Fruit fly (Drosophila melanogaster) whole organism, embryonic: ENCODE data around the gene CG2961.

Experiments
- Adf1 ChIP-seq: fragments of 200-800 bp; sonication (Bioruptor generic); IDR thresholded peaks from 2 replicates; pipeline ENCODE4 v1.3.6; 2022; ENCODE audit warnings: missing biosample characterization, missing genetic modification characterization
- Blimp-1 ChIP-seq: fragments of 200-800 bp; sonication (Bioruptor generic); optimal IDR thresholded peaks from 3 replicates; lab custom pipeline; 2018; ENCODE audit warnings: missing biosample characterization, missing genetic modification characterization, mild to moderate bottlenecking, moderate library complexity, missing genetic modification reagents
- CG11247 ChIP-seq: fragments of 200-800 bp; sonication (Bioruptor generic); IDR thresholded peaks from 2 replicates; pipeline ENCODE4 v1.3.6; 2022; ENCODE audit warnings: missing biosample characterization, missing genetic modification characterization
- CG12391 ChIP-seq: fragments of 200-800 bp; sonication (Bioruptor generic); optimal IDR thresholded peaks from 3 replicates; lab custom pipeline; 2018; ENCODE audit warnings: missing biosample characterization, mild to moderate bottlenecking, missing genetic modification characterization, moderate library complexity
- CG13287 ChIP-seq: fragments of 200-800 bp; sonication (Bioruptor generic); IDR thresholded peaks from 2 replicates; pipeline ENCODE4 v1.3.6; 2022; ENCODE audit warnings: missing biosample characterization, missing genetic modification characterization; ENCODE audit not compliant: partially characterized antibody
- CG13424 ChIP-seq: fragments of 200-800 bp; sonication (Bioruptor generic); optimal IDR thresholded peaks from 2 replicates; lab custom pipeline; 2019; ENCODE audit warnings: missing biosample characterization, mild to moderate bottlenecking, missing genetic modification characterization, moderate library complexity
- CG4360 ChIP-seq: fragments of 200-800 bp; sonication (Bioruptor generic); IDR thresholded peaks from 2 replicates; pipeline ENCODE4 v1.3.6; 2022; ENCODE audit warnings: missing biosample characterization, missing genetic modification characterization
- CG4404 ChIP-seq: fragments of 200-800 bp; sonication (Bioruptor generic); IDR thresholded peaks from 2 replicates; pipeline ENCODE4 v1.3.6; 2022; ENCODE audit warnings: missing biosample characterization, missing genetic modification characterization
- CG4617 ChIP-seq: fragments of 200-800 bp; sonication (Bioruptor generic); optimal IDR thresholded peaks from 3 replicates; lab custom pipeline; 2016; ENCODE audit warnings: missing biosample characterization, missing genetic modification characterization, borderline replicate concordance
- CG6175 ChIP-seq: fragments of 200-800 bp; sonication (Bioruptor generic); IDR thresholded peaks from 3 replicates; pipeline ENCODE4 v1.3.6; 2022; ENCODE audit warnings: missing biosample characterization, missing genetic modification characterization
- CG8290 ChIP-seq, 3 experiments: fragments of 200-800 bp; sonication (Bioruptor generic); optimal IDR thresholded peaks; 2 replicates each; lab custom pipeline; 2016 to 2019; ENCODE audit warnings: missing biosample characterization in 3 of 3, missing genetic modification characterization in 3 of 3, mild to moderate bottlenecking in 2 of 3, moderate library complexity in 1 of 3
- CG9437 ChIP-seq: fragments of 200-800 bp; sonication (Bioruptor generic); optimal IDR thresholded peaks from 2 replicates; lab custom pipeline; 2018; ENCODE audit warnings: missing biosample characterization, mild to moderate bottlenecking, missing genetic modification characterization
- Dad ChIP-seq: fragments of 200-800 bp; sonication (Bioruptor generic); optimal IDR thresholded peaks from 3 replicates; lab custom pipeline; 2016; ENCODE audit warnings: missing biosample characterization, missing genetic modification characterization
- Dll ChIP-seq: fragments of 200-800 bp; sonication (Bioruptor generic); IDR thresholded peaks from 4 replicates; pipeline ENCODE4 v1.3.6; 2022; ENCODE audit warnings: missing biosample characterization, missing genetic modification characterization; ENCODE audit not compliant: partially characterized antibody
- Doc3 ChIP-seq: fragments of 200-800 bp; sonication (Bioruptor generic); IDR thresholded peaks from 3 replicates; pipeline ENCODE4 v1.3.6; 2022; ENCODE audit warnings: missing biosample characterization, missing genetic modification characterization; ENCODE audit not compliant: partially characterized antibody
- Dp ChIP-seq: fragments of 200-800 bp; sonication (Bioruptor generic); optimal IDR thresholded peaks from 2 replicates; lab custom pipeline; 2018; ENCODE audit warnings: missing biosample characterization, mild to moderate bottlenecking, missing genetic modification characterization, moderate library complexity
- E2f2 ChIP-seq: fragments of 200-800 bp; sonication (Bioruptor generic); IDR thresholded peaks from 2 replicates; pipeline ENCODE4 v1.3.6; 2022; ENCODE audit warnings: missing biosample characterization, missing genetic modification characterization
- Gug ChIP-seq: fragments of 200-800 bp; sonication (Bioruptor generic); IDR thresholded peaks from 4 replicates; pipeline ENCODE4 v1.3.6; 2022; ENCODE audit warnings: missing biosample characterization, missing genetic modification characterization
- MESR4 ChIP-seq: fragments of 200-800 bp; sonication (Bioruptor generic); optimal IDR thresholded peaks from 2 replicates; lab custom pipeline; 2018; ENCODE audit warnings: missing biosample characterization, mild to moderate bottlenecking, missing genetic modification characterization, moderate library complexity
- Meics ChIP-seq: fragments of 200-800 bp; sonication (Bioruptor generic); optimal IDR thresholded peaks from 2 replicates; lab custom pipeline; 2017; ENCODE audit warnings: missing biosample characterization, mild to moderate bottlenecking, missing genetic modification characterization
- Pdp1 ChIP-seq, 2 experiments: fragments of 200-800 bp; sonication (Bioruptor generic); optimal IDR thresholded peaks; 3 replicates each; lab custom pipeline; 2016; ENCODE audit warnings: missing biosample characterization in 2 of 2, missing genetic modification characterization in 2 of 2, mild to moderate bottlenecking in 1 of 2, moderate library complexity in 1 of 2
- Scr ChIP-seq: fragments of 200-800 bp; sonication (Bioruptor generic); IDR thresholded peaks from 2 replicates; pipeline ENCODE4 v1.3.6; 2022; ENCODE audit warnings: missing biosample characterization, missing genetic modification characterization; ENCODE audit not compliant: partially characterized antibody
- Side ChIP-seq: fragments of 200-800 bp; sonication (Bioruptor generic); optimal IDR thresholded peaks from 2 replicates; lab custom pipeline; 2016; ENCODE audit warnings: missing biosample characterization, missing genetic modification characterization
- Taf1 ChIP-seq: fragments of 200-800 bp; sonication (Bioruptor generic); IDR thresholded peaks from 2 replicates; pipeline ENCODE4 v1.3.6; 2022; ENCODE audit warnings: missing biosample characterization, missing genetic modification characterization
- Usf ChIP-seq: fragments of 200-800 bp; sonication (Bioruptor generic); optimal IDR thresholded peaks from 2 replicates; lab custom pipeline; 2017; ENCODE audit warnings: missing genotype, missing biosample characterization, missing genetic modification characterization
- abd-A ChIP-seq: fragments of 200-800 bp; sonication (Bioruptor generic); optimal IDR thresholded peaks from 3 replicates; lab custom pipeline; 2019; ENCODE audit warnings: missing biosample characterization, mild to moderate bottlenecking, missing genetic modification characterization, moderate library complexity
- amos ChIP-seq: fragments of 200-800 bp; sonication (Bioruptor generic); IDR thresholded peaks from 2 replicates; pipeline ENCODE4 v1.3.6; 2022; ENCODE audit warnings: missing biosample characterization, missing genetic modification characterization; ENCODE audit not compliant: partially characterized antibody
- crol ChIP-seq: fragments of 200-800 bp; sonication (Bioruptor generic); IDR thresholded peaks from 2 replicates; pipeline ENCODE4 v1.3.6; 2022; ENCODE audit warnings: missing biosample characterization, missing genetic modification characterization
- fu2 ChIP-seq: fragments of 200-800 bp; sonication (Bioruptor generic); optimal IDR thresholded peaks from 2 replicates; lab custom pipeline; 2016; ENCODE audit warnings: missing biosample characterization, missing genetic modification characterization
- gfzf ChIP-seq: fragments of 200-800 bp; sonication (Bioruptor generic); optimal IDR thresholded peaks from 2 replicates; lab custom pipeline; 2016; ENCODE audit warnings: missing biosample characterization, mild to moderate bottlenecking, missing genetic modification characterization, moderate library complexity
- gt ChIP-seq: fragments of 200-800 bp; sonication (Bioruptor generic); IDR thresholded peaks from 2 replicates; pipeline ENCODE4 v1.3.6; 2022; ENCODE audit warnings: missing biosample characterization, missing genetic modification characterization
- hth ChIP-seq: fragments of >200 bp; optimal IDR thresholded peaks from 2 replicates; lab custom pipeline; 2017; ENCODE audit warnings: inconsistent platforms
- ind ChIP-seq: fragments of 200-800 bp; sonication (Bioruptor generic); optimal IDR thresholded peaks from 3 replicates; lab custom pipeline; 2016; ENCODE audit warnings: missing biosample characterization, missing genetic modification characterization
- lab ChIP-seq: fragments of 200-800 bp; sonication (Bioruptor generic); optimal IDR thresholded peaks from 3 replicates; lab custom pipeline; 2017; ENCODE audit warnings: missing biosample characterization, missing genetic modification characterization, mild to moderate bottlenecking, moderate library complexity, missing genetic modification reagents
- lbe ChIP-seq: fragments of 200-800 bp; sonication (Bioruptor generic); optimal IDR thresholded peaks from 2 replicates; lab custom pipeline; 2016; ENCODE audit warnings: missing biosample characterization, mild to moderate bottlenecking, missing genetic modification characterization
- nerfin-2 ChIP-seq: fragments of 200-800 bp; sonication (Bioruptor generic); IDR thresholded peaks from 2 replicates; pipeline ENCODE4 v1.3.6; 2022; ENCODE audit warnings: missing biosample characterization, missing genetic modification characterization; ENCODE audit not compliant: partially characterized antibody
- nom ChIP-seq: fragments of 200-800 bp; sonication (Bioruptor generic); optimal IDR thresholded peaks from 2 replicates; lab custom pipeline; 2017; ENCODE audit warnings: missing biosample characterization, missing genetic modification characterization, mild to moderate bottlenecking, moderate library complexity, missing genetic modification reagents
- onecut ChIP-seq: fragments of 200-800 bp; sonication (Bioruptor generic); IDR thresholded peaks from 2 replicates; pipeline ENCODE4 v1.3.6; 2022; ENCODE audit warnings: missing biosample characterization, missing genetic modification characterization
- peb ChIP-seq: fragments of 200-800 bp; sonication (Bioruptor generic); IDR thresholded peaks from 2 replicates; pipeline ENCODE4 v1.3.6; 2022; ENCODE audit warnings: missing biosample characterization, missing genetic modification characterization
- ro ChIP-seq: fragments of 200-800 bp; sonication (Bioruptor generic); IDR thresholded peaks from 2 replicates; pipeline ENCODE4 v1.3.6; 2022; ENCODE audit warnings: missing biosample characterization, missing genetic modification characterization
- sd ChIP-seq: fragments of 200-800 bp; sonication (Bioruptor generic); optimal IDR thresholded peaks from 3 replicates; lab custom pipeline; 2018; ENCODE audit warnings: missing biosample characterization, mild to moderate bottlenecking, missing genetic modification characterization, moderate library complexity
- sens ChIP-seq: fragments of 200-800 bp; sonication (Bioruptor generic); peaks from one replicate; lab custom pipeline; 2016; ENCODE audit warnings: missing biosample characterization, missing genetic modification characterization
- stwl ChIP-seq: fragments of 200-800 bp; sonication (Bioruptor generic); optimal IDR thresholded peaks from 3 replicates; lab custom pipeline; 2018; ENCODE audit warnings: missing biosample characterization, mild to moderate bottlenecking, missing genetic modification characterization, moderate library complexity

Gene CG2961

dm6 chrX:10219955-10220354 is 12.9 kb downstream of the CG2961 start, which contains the start of gene CG34408 (continued):
- TF ChIP-seq Usf (GFP tag; lab: Kevin White, UChicago) (no peak), CG9437 (GFP tag; lab: Kevin White, UChicago) (no peak), fu2 (GFP tag; lab: Kevin White, UChicago) (no peak), nerfin-2 (peak; percentile 36; the same call in 1 of the 2 replicates), stwl (tag; lab: Kevin White, UChicago) (peak; percentile 87)

DNA sequence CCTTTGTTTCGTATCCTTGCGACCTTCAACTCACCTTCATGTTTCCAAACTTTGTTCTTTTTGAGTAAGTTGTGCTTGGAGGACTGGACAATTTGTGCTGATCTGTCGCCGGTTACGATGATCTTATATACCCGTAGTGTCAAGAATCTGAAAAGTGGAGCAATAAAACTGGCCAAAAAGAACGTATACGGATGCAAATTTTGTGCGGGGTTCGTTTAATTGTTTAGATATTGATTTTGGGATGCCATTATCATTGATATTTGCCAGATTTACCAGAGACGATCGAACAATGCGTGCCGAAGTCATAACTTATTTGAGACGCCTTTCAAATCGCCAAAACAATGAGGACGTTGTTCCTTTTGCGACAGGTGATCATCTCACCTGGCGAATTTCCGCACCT is 13.8 kb downstream of the CG2961 start, which contains the start of gene CG15308:
Gene CG15308 (minus strand): TSS at position 101 of the 400 bp plus-strand sequence.
- TF ChIP-seq CG6175 (GFP tag; lab: Robert Waterston, UW) (no peak), Gug (GFP tag; lab: Robert Waterston, UW) (no peak), peb (GFP tag; lab: Robert Waterston, UW) (no peak), lab (GFP tag; lab: Kevin White, UChicago) (no peak), CG13424 (no peak), CG11247 (GFP tag; lab: Robert Waterston, UW) (no peak), nom (GFP tag; lab: Kevin White, UChicago) (no peak), Scr (GFP tag; lab: Robert Waterston, UW) (no peak), Meics (GFP tag; lab: Kevin White, UChicago) (no peak), CG4360 (no peak), gt (GFP tag; lab: Robert Waterston, UW) (no peak), ro (no peak), lbe (GFP tag; lab: Kevin White, UChicago) (no peak), CG8290 (GFP tag; optimal IDR thresholded peaks at IDR 0.05; lab: Kevin White, UChicago) (no peak), CG8290 (tag; optimal IDR thresholded peaks at IDR 0.05; lab: Kevin White, UChicago) (no peak), hth (lab: Kevin White, UChicago) (no peak), CG4404 (GFP tag; lab: Robert Waterston, UW) (no peak), Side (GFP tag; lab: Kevin White, UChicago) (no peak)

DNA sequence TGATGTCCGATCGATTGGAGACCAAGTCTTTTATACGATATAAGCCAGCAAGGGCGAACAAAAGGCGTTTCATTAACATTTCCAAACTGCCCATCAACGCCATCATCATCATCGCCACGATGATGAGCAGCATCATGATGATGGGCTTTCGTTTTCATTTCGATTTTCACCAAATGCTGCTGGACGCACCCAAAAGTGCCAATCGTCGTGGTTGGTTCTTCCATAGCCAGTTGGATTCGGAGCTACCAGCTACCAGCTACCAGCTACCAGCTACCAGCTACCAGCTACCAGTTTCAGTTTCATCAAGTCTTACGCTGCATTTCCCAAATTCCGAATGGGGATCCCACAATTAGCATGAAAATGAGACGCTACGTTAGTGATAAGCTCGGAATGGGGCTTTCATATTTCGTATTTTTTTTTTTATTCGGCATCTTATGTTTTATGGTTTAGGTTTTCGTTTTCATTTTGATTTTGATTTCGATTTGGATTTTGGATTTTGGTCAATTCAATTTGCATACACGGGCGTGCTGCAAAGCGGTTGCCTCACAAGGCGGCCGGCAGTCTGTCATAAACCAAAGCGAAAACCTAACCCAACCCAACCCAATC is 16.1 kb downstream of the CG2961 start, which contains the start of gene CG2962:
Gene CG2962 (minus strand): TSS at position 9 of the 606 bp plus-strand sequence.
- TF ChIP-seq sd (tag; lab: Kevin White, UChicago) (peak; percentile 57), CG13287 (GFP tag; lab: Robert Waterston, UW) (no peak), Blimp-1 (GFP tag; lab: Kevin White, UChicago) (peak; percentile 94), abd-A (tag; lab: Kevin White, UChicago) (peak; percentile 48)

dm6 chrX:10212687-10213329 is 20.1 kb downstream of the CG2961 start, which contains the start of gene ATPsyndelta:
Gene ATPsyndelta (plus strand): TSS chrX:10212970.
- TF ChIP-seq Scr (GFP tag; lab: Robert Waterston, UW): peak; percentile 59
- peak; percentile 36; the same call in 1 of the 2 replicates for TF ChIP-seq amos
- no peak for TF ChIP-seq crol (GFP tag; lab: Robert Waterston, UW)
- peak; percentile 65; the same call in 3 of the 4 replicates for TF ChIP-seq Dll (GFP tag; lab: Robert Waterston, UW)
- peak; percentile 48 for TF ChIP-seq gfzf
- TF ChIP-seq CG4617 (GFP tag; lab: Kevin White, UChicago): peak; percentile 20
- no peak for TF ChIP-seq onecut
- TF ChIP-seq CG12391: peak; percentile 24
- TF ChIP-seq E2f2 (GFP tag; lab: Robert Waterston, UW): no peak
- TF ChIP-seq Dp (GFP tag; lab: Kevin White, UChicago): peak; percentile 11
- peak in 1 of 2 experiments; percentile 93 for TF ChIP-seq Pdp1 (GFP tag; optimal IDR thresholded peaks at IDR 0.05; lab: Kevin White, UChicago)
- TF ChIP-seq CG13287 (GFP tag; lab: Robert Waterston, UW): peak; percentile 54
- 0 out of 3 replicates have a peak, but pooled peaks have one; percentile 22 for TF ChIP-seq Doc3 (GFP tag; lab: Robert Waterston, UW)
- TF ChIP-seq MESR4 (GFP tag; lab: Kevin White, UChicago): peak; percentile 63
- TF ChIP-seq Taf1 (GFP tag; lab: Robert Waterston, UW): no peak
- no peak for TF ChIP-seq ind (GFP tag; lab: Kevin White, UChicago)
- TF ChIP-seq Adf1 (GFP tag; lab: Robert Waterston, UW): no peak
- TF ChIP-seq Dad (GFP tag; lab: Kevin White, UChicago): no peak
- peak; percentile 20 for TF ChIP-seq sens (GFP tag; lab: Kevin White, UChicago)
